Worm (Caenorhabditis elegans): Measurements from ENCODE around the gene F37C12.18.

The F37C12.18 gene

DNA sequence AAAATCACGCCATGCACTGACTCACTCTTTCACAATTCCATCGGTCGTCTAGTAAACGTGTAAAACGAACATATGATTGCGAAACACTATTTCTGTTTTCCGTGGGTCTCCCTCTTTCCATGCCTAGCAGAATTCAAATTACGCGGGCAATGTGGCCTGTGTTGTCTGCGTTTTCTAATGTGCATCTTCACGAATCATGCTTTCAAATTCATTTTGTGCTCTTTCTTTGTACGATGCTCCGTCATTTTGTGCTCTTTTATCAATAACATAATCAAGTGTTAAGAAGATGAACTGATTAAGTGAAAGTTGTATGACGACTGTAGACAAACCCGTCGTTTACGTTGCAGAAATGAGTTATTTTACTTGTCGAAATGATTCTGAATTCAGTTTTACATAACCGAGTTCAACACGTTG is 29.4 kb downstream of the F37C12.18 start (continued):
- no peak for TF ChIP-seq skn-1 (tag; optimal IDR thresholded peaks at IDR 0.05)
- TF ChIP-seq ztf-4 (tag; optimal IDR thresholded peaks at IDR 0.05), result no peak

ce11 chrIII:7165276-7165675 is 29.9 kb downstream of the F37C12.18 start:
- no peak for TF ChIP-seq peb-1 (tag; optimal IDR thresholded peaks at IDR 0.05)
- TF ChIP-seq dmd-4 (tag; optimal IDR thresholded peaks at IDR 0.05), result no peak
- no peak for TF ChIP-seq blmp-1 (tag; optimal IDR thresholded peaks at IDR 0.05; ENCODE audit: insufficient read depth)
- TF ChIP-seq egl-27 (tag; optimal IDR thresholded peaks at IDR 0.05), result no peak
- no peak for TF ChIP-seq skn-1 (tag; optimal IDR thresholded peaks at IDR 0.05)
- TF ChIP-seq gmeb-1 (tag; optimal IDR thresholded peaks at IDR 0.05), result no peak

- TF ChIP-seq unc-62 (GFP tag; optimal IDR thresholded peaks at IDR 0.05) (no peak), dmd-4 (tag; optimal IDR thresholded peaks at IDR 0.05) (no peak), lin-39 (tag; optimal IDR thresholded peaks at IDR 0.05) (peak; percentile 3), nhr-10 (tag; optimal IDR thresholded peaks at IDR 0.05) (no peak), ztf-1 (GFP tag; conservative IDR thresholded peaks at IDR 0.05) (no peak), ztf-11 (tag; optimal IDR thresholded peaks at IDR 0.05) (no peak), nhr-129 (tag; optimal IDR thresholded peaks at IDR 0.05) (peak; percentile 82), ceh-16 (tag; optimal IDR thresholded peaks at IDR 0.05) (peak; percentile 56), R02D3.7 (tag; optimal IDR thresholded peaks at IDR 0.05) (peak; percentile 19), F13H6.1 (tag; optimal IDR thresholded peaks at IDR 0.05) (peak; percentile 78), fos-1 (tag; optimal IDR thresholded peaks at IDR 0.05) (peak; percentile 82), gmeb-1 (tag; optimal IDR thresholded peaks at IDR 0.05) (peak; percentile 95), egl-27 (tag; optimal IDR thresholded peaks at IDR 0.05) (peak; percentile 92), blmp-1 (tag; optimal IDR thresholded peaks at IDR 0.05; ENCODE audit: insufficient read depth) (peak; percentile 63), nhr-6 (tag; optimal IDR thresholded peaks at IDR 0.05) (peak; percentile 69), nhr-21 (tag; optimal IDR thresholded peaks at IDR 0.05) (peak; percentile 86), unc-39 (tag; optimal IDR thresholded peaks at IDR 0.05) (no peak), lin-11 (tag; optimal IDR thresholded peaks at IDR 0.05) (peak; percentile 87), elt-3 (tag; optimal IDR thresholded peaks at IDR 0.05) (no peak), ama-1 (optimal IDR thresholded peaks at IDR 0.05) (no peak), lin-13 (GFP tag; optimal IDR thresholded peaks at IDR 0.05) (peak; percentile 99), snpc-4 (tag; optimal IDR thresholded peaks at IDR 0.05) (peak; percentile 82), nhr-237 (tag; optimal IDR thresholded peaks at IDR 0.05) (no peak), zag-1 (tag; optimal IDR thresholded peaks at IDR 0.05) (peak; percentile 66), Y55F3AM.14 (GFP tag; optimal IDR thresholded peaks at IDR 0.05) (no peak), ztf-4 (tag; optimal IDR thresholded peaks at IDR 0.05) (peak; percentile 58), crh-2 (tag; optimal IDR thresholded peaks at IDR 0.05) (peak; percentile 94), skn-1 (tag; optimal IDR thresholded peaks at IDR 0.05) (peak; percentile 19), sem-4 (tag; optimal IDR thresholded peaks at IDR 0.05) (peak; percentile 77), nhr-25 (tag; optimal IDR thresholded peaks at IDR 0.05) (peak; percentile 89), sma-3 (GFP tag; optimal IDR thresholded peaks at IDR 0.05) (peak; percentile 86), nhr-12 (tag; optimal IDR thresholded peaks at IDR 0.05) (no peak), aly-2 (tag; optimal IDR thresholded peaks at IDR 0.05) (no peak), C34F6.9 (tag; optimal IDR thresholded peaks at IDR 0.05) (peak; percentile 94), ZK546.5 (tag; optimal IDR thresholded peaks at IDR 0.05) (peak; percentile 12), mbf-1 (tag; optimal IDR thresholded peaks at IDR 0.05) (no peak), peb-1 (tag; optimal IDR thresholded peaks at IDR 0.05) (no peak), ceh-82 (tag; optimal IDR thresholded peaks at IDR 0.05) (no peak), elt-1 (tag; optimal IDR thresholded peaks at IDR 0.05) (no peak), sma-9 (GFP tag; optimal IDR thresholded peaks at IDR 0.05) (peak; percentile 83), sma-9 (tag; optimal IDR thresholded peaks at IDR 0.05) (no peak), nhr-11 (tag; optimal IDR thresholded peaks at IDR 0.05) (no peak), unc-55 (GFP tag; optimal IDR thresholded peaks at IDR 0.05) (peak; percentile 98), mdl-1 (tag; optimal IDR thresholded peaks at IDR 0.05) (peak in 1 of 2 experiments; percentile 67), nhr-23 (tag; optimal IDR thresholded peaks at IDR 0.05) (no peak), nhr-77 (tag; optimal IDR thresholded peaks at IDR 0.05) (peak; percentile 32), alr-1 (tag; optimal IDR thresholded peaks at IDR 0.05) (no peak), lsy-2 (tag; optimal IDR thresholded peaks at IDR 0.05) (peak; percentile 78 to 96), mab-5 (tag; optimal IDR thresholded peaks at IDR 0.05) (peak; percentile 79)
Measured at ce11 chrIII:7162065-7162762, 33.0 kb downstream of the F37C12.18 start, which contains the start of the genes syf-2 and K04G7.1. TSS of gene syf-2 (minus strand) at chrIII:7162115. TSS of gene K04G7.1 (plus strand) at chrIII:7162712.
